Fruit fly (Drosophila melanogaster): Measurements from ENCODE around the gene Alg10.
A peak's percentile ranks its signal among the peaks of the same experiment; 100 is the strongest.

Alg10 gene

dm6 chr3L:11123088-11123487 is 41.7 kb upstream of the Alg10 start, which contains the start of the genes Ufd1 and NaPi-III (continued):
- TF ChIP-seq sna (GFP tag; IDR thresholded peaks at IDR 0.05; ENCODE audit: partially characterized antibody) (peak; percentile 73; the same call in 1 of the 2 replicates), nerfin-2 (GFP tag; IDR thresholded peaks at IDR 0.05; ENCODE audit: partially characterized antibody) (peak; percentile 59), CG12299 (tag; optimal IDR thresholded peaks at IDR 0.05) (no peak), BEAF-32 (GFP tag; optimal IDR thresholded peaks at IDR 0.05) (peak; percentile 92), kay (GFP tag; optimal IDR thresholded peaks at IDR 0.05) (peak; percentile 15), CG2129 (GFP tag; IDR thresholded peaks at IDR 0.05; ENCODE audit: partially characterized antibody) (peak; percentile 53), CG10462 (GFP tag; optimal IDR thresholded peaks at IDR 0.05) (no peak), CG12155 (GFP tag; optimal IDR thresholded peaks at IDR 0.05) (peak; percentile 56), Aef1 (GFP tag; IDR thresholded peaks at IDR 0.05) (peak; percentile 78), lmd (GFP tag; IDR thresholded peaks at IDR 0.05) (peak; percentile 20; the same call in 1 of the 2 replicates), CG15696 (tag; optimal IDR thresholded peaks at IDR 0.05) (no peak), al (GFP tag; IDR thresholded peaks at IDR 0.05) (0 out of 2 replicates have a peak, but pooled peaks have one; percentile 19), CG2199 (GFP tag; IDR thresholded peaks at IDR 0.05) (no peak), CG13775 (GFP tag; optimal IDR thresholded peaks at IDR 0.05) (peak; percentile 46), CG2120 (GFP tag; optimal IDR thresholded peaks at IDR 0.05) (peak; percentile 41), CG13894 (tag; optimal IDR thresholded peaks at IDR 0.05) (peak; percentile 80), grau (tag; optimal IDR thresholded peaks at IDR 0.05) (peak; percentile 46), CG10147 (GFP tag; optimal IDR thresholded peaks at IDR 0.05) (no peak), Dfd (GFP tag; optimal IDR thresholded peaks at IDR 0.05) (no peak), CG11398 (GFP tag; optimal IDR thresholded peaks at IDR 0.05) (no peak), az2 (GFP tag; optimal IDR thresholded peaks at IDR 0.05) (no peak), sr (GFP tag; IDR thresholded peaks at IDR 0.05) (no peak), CG9437 (GFP tag; optimal IDR thresholded peaks at IDR 0.05) (peak; percentile 14), CG16813 (GFP tag; IDR thresholded peaks at IDR 0.05; ENCODE audit: partially characterized antibody) (peak; percentile 84), CG14441 (GFP tag; IDR thresholded peaks at IDR 0.05) (peak; percentile 56), stc (GFP tag; IDR thresholded peaks at IDR 0.05) (no peak), CG12219 (GFP tag; optimal IDR thresholded peaks at IDR 0.05) (no peak), Camta (GFP tag; optimal IDR thresholded peaks at IDR 0.05) (no peak), da (GFP tag; optimal IDR thresholded peaks at IDR 0.05) (peak; percentile 39), gro (GFP tag; optimal IDR thresholded peaks at IDR 0.05) (peak; percentile 71), run (tag; optimal IDR thresholded peaks at IDR 0.05) (no peak), CG17186 (GFP tag; optimal IDR thresholded peaks at IDR 0.05) (peak; percentile 92), tup (GFP tag; optimal IDR thresholded peaks at IDR 0.05) (no peak), Dp (GFP tag; optimal IDR thresholded peaks at IDR 0.05) (peak; percentile 85), klu (GFP tag; IDR thresholded peaks at IDR 0.05) (no peak), E2f2 (GFP tag; IDR thresholded peaks at IDR 0.05) (peak; percentile 91), CG14860 (GFP tag; IDR thresholded peaks at IDR 0.05; ENCODE audit: partially characterized antibody) (peak; percentile 64), Dek (tag; optimal IDR thresholded peaks at IDR 0.05) (peak; percentile 67), pros (GFP tag; optimal IDR thresholded peaks at IDR 0.05) (no peak), CG7839 (tag; optimal IDR thresholded peaks at IDR 0.05) (peak; percentile 10), CG2889 (GFP tag; IDR thresholded peaks at IDR 0.05) (no peak), gem (tag; optimal IDR thresholded peaks at IDR 0.05) (peak; percentile 6), ham (GFP tag; IDR thresholded peaks at IDR 0.05) (no peak), p53 (GFP tag; optimal IDR thresholded peaks at IDR 0.05) (peak; percentile 78), dpn (GFP tag; optimal IDR thresholded peaks at IDR 0.05) (peak; percentile 46 to 62), Elba2 (GFP tag; optimal IDR thresholded peaks at IDR 0.05) (peak; percentile 74), tx (GFP tag; optimal IDR thresholded peaks at IDR 0.05) (peak; percentile 41), jumu (GFP tag; optimal IDR thresholded peaks at IDR 0.05) (peak; percentile 79), Bdp1 (GFP tag; optimal IDR thresholded peaks at IDR 0.05) (peak; percentile 16), Hmr (GFP tag; optimal IDR thresholded peaks at IDR 0.05) (peak; percentile 90)

All from whole organism, embryonic.